Worm (Caenorhabditis elegans) whole organism, L1 larva: ENCODE measurements around the gene F13H10.5.

ENCODE experiments used
- C16A3.4 ChIP-seq: fragments of 150-350 bp; optimal IDR thresholded peaks from 2 replicates; lab custom pipeline; 2014; ENCODE audit warnings: missing biosample characterization, missing genetic modification characterization
- F16B12.6 ChIP-seq: fragments of 150-350 bp; optimal IDR thresholded peaks from 2 replicates; lab custom pipeline; 2014; ENCODE audit warnings: missing biosample characterization, missing genetic modification characterization
- alr-1 ChIP-seq: fragments of 200-800 bp; sonication (Bioruptor generic); optimal IDR thresholded peaks from 2 replicates; lab custom pipeline; 2018; ENCODE audit warnings: borderline replicate concordance, mild to moderate bottlenecking, missing genetic modification characterization, missing compliant biosample characterization
- aly-2 ChIP-seq: fragments of 150-350 bp; optimal IDR thresholded peaks from 2 replicates; lab custom pipeline; 2014; ENCODE audit warnings: missing biosample characterization, missing genetic modification characterization
- blmp-1 ChIP-seq: fragments of 150-350 bp; optimal IDR thresholded peaks from 2 replicates; lab custom pipeline; 2014; ENCODE audit warnings: missing biosample characterization, missing genetic modification characterization
- ceh-63 ChIP-seq: fragments of 200-800 bp; sonication (Bioruptor generic); optimal IDR thresholded peaks from 2 replicates; lab custom pipeline; 2018; ENCODE audit warnings: mild to moderate bottlenecking, missing genetic modification characterization, missing compliant biosample characterization
- ceh-82 ChIP-seq, 3 experiments: fragments of 150-350 bp in 1 of 3; sonication (generic microtip) in 2 of 3; optimal IDR thresholded peaks; 2 replicates each; lab custom pipeline; 2014 to 2017; ENCODE audit warnings: missing biosample characterization in 3 of 3, missing genetic modification characterization in 3 of 3
- ceh-88 ChIP-seq: fragments of 200-800 bp; sonication (Bioruptor generic); IDR thresholded peaks from 2 replicates; pipeline ENCODE4 v1.3.6; 2022; ENCODE audit warnings: missing genetic modification characterization, missing compliant biosample characterization
- ceh-90 ChIP-seq: sonication (generic microtip); optimal IDR thresholded peaks from 2 replicates; lab custom pipeline; 2016; ENCODE audit warnings: missing genetic modification characterization, missing compliant biosample characterization
- ces-1 ChIP-seq: fragments of 150-350 bp; optimal IDR thresholded peaks from 2 replicates; lab custom pipeline; 2014; ENCODE audit warnings: missing biosample characterization, missing genetic modification reagents, missing genetic modification characterization
- dpl-1 ChIP-seq, 3 experiments: fragments of 150-350 bp in 2 of 3; sonication (generic microtip) in 1 of 3; optimal IDR thresholded peaks; 2 replicates each; lab custom pipeline; 2014 to 2017; ENCODE audit warnings: missing biosample characterization in 3 of 3, missing genetic modification characterization in 3 of 3, missing genetic modification reagents in 3 of 3
- dsc-1 ChIP-seq: sonication (generic microtip); optimal IDR thresholded peaks from 2 replicates; lab custom pipeline; 2016; ENCODE audit warnings: mild to moderate bottlenecking, missing genetic modification characterization, missing compliant biosample characterization
- efl-3 ChIP-seq: fragments of 200-800 bp; sonication (Bioruptor generic); optimal IDR thresholded peaks from 2 replicates; lab custom pipeline; 2018; ENCODE audit warnings: mild to moderate bottlenecking, missing genetic modification characterization, missing compliant biosample characterization
- egl-27 ChIP-seq, 2 experiments: fragments of 150-350 bp in 1 of 2; sonication (generic microtip); optimal IDR thresholded peaks; 3 replicates each; lab custom pipeline; 2017 to 2018; ENCODE audit warnings: missing biosample characterization in 2 of 2, missing genetic modification characterization in 2 of 2, missing genetic modification reagents in 2 of 2
- elt-3 ChIP-seq, 6 experiments: fragments of 150-350 bp in 1 of 6; sonication (generic microtip); optimal IDR thresholded peaks; 2 replicates each; lab custom pipeline; 2017 to 2018; ENCODE audit warnings: missing biosample characterization in 6 of 6, missing genetic modification characterization in 6 of 6, inconsistent platforms in 1 of 6
- ets-5 ChIP-seq: fragments of 200-800 bp; sonication (Bioruptor generic); IDR thresholded peaks from 2 replicates; pipeline ENCODE4 v1.3.6; 2022; ENCODE audit warnings: missing genetic modification characterization, missing compliant biosample characterization
- fkh-10 ChIP-seq: sonication (generic microtip); optimal IDR thresholded peaks from 2 replicates; lab custom pipeline; 2017; ENCODE audit warnings: missing biosample characterization, missing genetic modification reagents, missing genetic modification characterization
- fos-1 ChIP-seq: fragments of 150-350 bp; optimal IDR thresholded peaks from 2 replicates; lab custom pipeline; 2014; ENCODE audit warnings: missing biosample characterization, missing genetic modification characterization
- grh-1 ChIP-seq: fragments of 200-800 bp; sonication (Bioruptor generic); IDR thresholded peaks from 2 replicates; pipeline ENCODE4 v1.3.6; 2022; ENCODE audit warnings: missing genetic modification reagents, missing genetic modification characterization, missing compliant biosample characterization
- hlh-17 ChIP-seq: fragments of 200-800 bp; sonication (Bioruptor generic); optimal IDR thresholded peaks from 2 replicates; lab custom pipeline; 2018; ENCODE audit warnings: missing genetic modification characterization, mild to moderate bottlenecking, missing compliant biosample characterization, moderate library complexity, borderline replicate concordance
- hlh-4 ChIP-seq: sonication (generic microtip); optimal IDR thresholded peaks from 2 replicates; lab custom pipeline; 2016; ENCODE audit warnings: mild to moderate bottlenecking, missing genetic modification characterization, missing compliant biosample characterization
- irx-1 ChIP-seq: sonication (generic microtip); optimal IDR thresholded peaks from 2 replicates; lab custom pipeline; 2016; ENCODE audit warnings: missing genetic modification characterization, missing compliant biosample characterization
- lin-15B ChIP-seq: fragments of 150-350 bp; sonication (generic microtip); optimal IDR thresholded peaks from 3 replicates; lab custom pipeline; 2014; ENCODE audit warnings: missing biosample characterization, missing genetic modification characterization
- lin-39 ChIP-seq: fragments of 150-350 bp; optimal IDR thresholded peaks from 2 replicates; lab custom pipeline; 2014; ENCODE audit warnings: missing biosample characterization, missing genetic modification reagents, missing genetic modification characterization
- lsy-2 ChIP-seq, 2 experiments: fragments of 150-350 bp; optimal IDR thresholded peaks; 2 replicates each; lab custom pipeline; 2014; ENCODE audit warnings: missing biosample characterization in 2 of 2, missing genetic modification characterization in 2 of 2
- mab-9 ChIP-seq: fragments of 200-800 bp; sonication (Bioruptor generic); IDR thresholded peaks from 2 replicates; pipeline ENCODE4 v1.3.6; 2022; ENCODE audit warnings: missing genetic modification reagents, missing genetic modification characterization, missing compliant biosample characterization
- mef-2 ChIP-seq: fragments of 150-350 bp; optimal IDR thresholded peaks from 2 replicates; lab custom pipeline; 2014; ENCODE audit warnings: missing biosample characterization, missing genetic modification characterization
- mep-1 ChIP-seq: fragments of 150-350 bp; optimal IDR thresholded peaks from 2 replicates; lab custom pipeline; 2014; ENCODE audit warnings: missing biosample characterization, missing genetic modification characterization
- nhr-11 ChIP-seq: fragments of 150-350 bp; optimal IDR thresholded peaks from 2 replicates; lab custom pipeline; 2014; ENCODE audit warnings: missing biosample characterization, missing genetic modification characterization
- nhr-12 ChIP-seq: sonication (generic microtip); optimal IDR thresholded peaks from 2 replicates; lab custom pipeline; 2017; ENCODE audit warnings: missing biosample characterization, missing genetic modification characterization
- nhr-19 ChIP-seq: fragments of 200-800 bp; sonication (Bioruptor generic); conservative IDR thresholded peaks from 2 replicates; pipeline ENCODE4 v1.3.6; 2022; ENCODE audit warnings: missing genetic modification characterization, missing compliant biosample characterization
- nhr-20 ChIP-seq: sonication (generic microtip); optimal IDR thresholded peaks from 2 replicates; lab custom pipeline; 2016; ENCODE audit warnings: mild to moderate bottlenecking, missing genetic modification characterization, missing compliant biosample characterization
- nhr-28 ChIP-seq: fragments of 150-350 bp; optimal IDR thresholded peaks from 2 replicates; lab custom pipeline; 2014; ENCODE audit warnings: missing biosample characterization, missing genetic modification characterization
- nhr-71 ChIP-seq: sonication (generic microtip); optimal IDR thresholded peaks from 2 replicates; lab custom pipeline; 2016; ENCODE audit warnings: mild to moderate bottlenecking, missing genetic modification characterization, moderate library complexity, missing compliant biosample characterization
- nhr-76 ChIP-seq: sonication (generic microtip); optimal IDR thresholded peaks from 2 replicates; lab custom pipeline; 2017; ENCODE audit warnings: missing biosample characterization, missing genetic modification characterization
- nhr-77 ChIP-seq: fragments of 150-350 bp; optimal IDR thresholded peaks from 2 replicates; lab custom pipeline; 2014; ENCODE audit warnings: missing biosample characterization, missing genetic modification characterization
- nhr-84 ChIP-seq: sonication (generic microtip); optimal IDR thresholded peaks from 2 replicates; lab custom pipeline; 2017; ENCODE audit warnings: missing biosample characterization, missing genetic modification characterization
- nhr-85 ChIP-seq: sonication (generic microtip); peaks from one replicate; lab custom pipeline; 2016; ENCODE audit warnings: missing genetic modification characterization, inconsistent platforms, missing compliant biosample characterization
- nhr-90 ChIP-seq: sonication (generic microtip); optimal IDR thresholded peaks from 2 replicates; lab custom pipeline; 2016; ENCODE audit warnings: mild to moderate bottlenecking, missing genetic modification characterization, missing compliant biosample characterization; ENCODE audit not compliant: poor library complexity
- pag-3 ChIP-seq: sonication (generic microtip); optimal IDR thresholded peaks from 2 replicates; lab custom pipeline; 2017; ENCODE audit warnings: missing genetic modification characterization, mild to moderate bottlenecking, missing compliant biosample characterization, antibody characterized with exemption, borderline replicate concordance; ENCODE audit not compliant: insufficient read depth
- pax-3 ChIP-seq: fragments of 200-800 bp; sonication (Bioruptor generic); optimal IDR thresholded peaks from 2 replicates; lab custom pipeline; 2018; ENCODE audit warnings: mild to moderate bottlenecking, missing genetic modification characterization, moderate library complexity, missing compliant biosample characterization
- rnt-1 ChIP-seq: sonication (generic microtip); optimal IDR thresholded peaks from 2 replicates; lab custom pipeline; 2016; ENCODE audit warnings: mild to moderate bottlenecking, missing genetic modification characterization, moderate library complexity, missing compliant biosample characterization
- skn-1 ChIP-seq: fragments of 150-350 bp; optimal IDR thresholded peaks from 2 replicates; lab custom pipeline; 2014; ENCODE audit warnings: missing biosample characterization, missing genetic modification characterization
- snu-23 ChIP-seq: sonication (generic microtip); optimal IDR thresholded peaks from 2 replicates; lab custom pipeline; 2016; ENCODE audit warnings: missing genetic modification characterization, missing compliant biosample characterization
- swsn-7 ChIP-seq: sonication (generic microtip); optimal IDR thresholded peaks from 2 replicates; lab custom pipeline; 2016; ENCODE audit warnings: missing genetic modification characterization, missing compliant biosample characterization
- unc-30 ChIP-seq: sonication (generic microtip); optimal IDR thresholded peaks from 2 replicates; lab custom pipeline; 2017; ENCODE audit warnings: missing biosample characterization, missing genetic modification characterization
- unc-86 ChIP-seq: sonication (generic microtip); optimal IDR thresholded peaks from 2 replicates; lab custom pipeline; 2016; ENCODE audit warnings: missing genetic modification characterization, missing compliant biosample characterization
- unc-98 ChIP-seq: fragments of 200-800 bp; sonication (Bioruptor generic); IDR thresholded peaks from 2 replicates; pipeline ENCODE4 v1.3.6; 2022; ENCODE audit warnings: missing genetic modification characterization, missing compliant biosample characterization
- xbp-1 ChIP-seq: sonication (generic microtip); optimal IDR thresholded peaks from 2 replicates; lab custom pipeline; 2016; ENCODE audit warnings: missing genetic modification characterization, missing compliant biosample characterization
- zip-4 ChIP-seq: fragments of 200-800 bp; sonication (Bioruptor generic); optimal IDR thresholded peaks from 2 replicates; lab custom pipeline; 2018; ENCODE audit warnings: mild to moderate bottlenecking, missing genetic modification characterization, moderate library complexity, missing compliant biosample characterization
- ztf-11 ChIP-seq, 2 experiments: sonication (generic microtip); optimal IDR thresholded peaks; 2 replicates each; lab custom pipeline; 2016 to 2017; ENCODE audit warnings: missing genetic modification characterization in 2 of 2, missing biosample characterization in 1 of 2, missing compliant biosample characterization in 1 of 2

Gene F13H10.5

ce11 chrIV:10970767-10971166 is 20.0 kb upstream of the F13H10.5 start:
- TF ChIP-seq nhr-76: no peak
- no peak for TF ChIP-seq ceh-88 (GFP tag; lab: Robert Waterston, UW)
- no peak for TF ChIP-seq egl-27 (tag; optimal IDR thresholded peaks at IDR 0.05; lab: Kevin White, UChicago)
- no peak for TF ChIP-seq ets-5 (GFP tag; lab: Robert Waterston, UW)
- no peak for TF ChIP-seq nhr-12 (tag; lab: Kevin White, UChicago)
- TF ChIP-seq blmp-1: no peak
- TF ChIP-seq nhr-84 (tag; lab: Kevin White, UChicago): no peak
- no peak for TF ChIP-seq ztf-11 (tag; optimal IDR thresholded peaks at IDR 0.05; lab: Kevin White, UChicago)
- no peak for TF ChIP-seq alr-1

ce11 chrIV:10971636-10972199 is 19.1 kb upstream of the F13H10.5 start:
- TF ChIP-seq ceh-82 (tag; optimal IDR thresholded peaks at IDR 0.05; lab: Kevin White, UChicago): no peak
- no peak for TF ChIP-seq nhr-84 (tag; lab: Kevin White, UChicago)
- no peak for TF ChIP-seq pag-3 (tag; lab: Kevin White, UChicago)
- peak; percentile 2 for TF ChIP-seq mep-1
- peak; percentile 98 for TF ChIP-seq nhr-85 (tag; lab: Kevin White, UChicago)
- no peak for TF ChIP-seq hlh-4
- no peak for TF ChIP-seq zip-4 (GFP tag; lab: Kevin White, UChicago)
- TF ChIP-seq efl-3 (GFP tag; lab: Kevin White, UChicago): no peak
- no peak for TF ChIP-seq nhr-12 (tag; lab: Kevin White, UChicago)
- no peak for TF ChIP-seq pax-3
- no peak for TF ChIP-seq nhr-28
- no peak for TF ChIP-seq hlh-17 (GFP tag; lab: Kevin White, UChicago)
- no peak for TF ChIP-seq ces-1 (GFP tag; lab: Kevin White, UChicago)
- TF ChIP-seq aly-2: no peak
- TF ChIP-seq nhr-19 (GFP tag; lab: Robert Waterston, UW): peak; percentile 20
- TF ChIP-seq fos-1: no peak
- TF ChIP-seq egl-27 (tag; optimal IDR thresholded peaks at IDR 0.05; lab: Kevin White, UChicago): no peak
- TF ChIP-seq irx-1 (tag; lab: Kevin White, UChicago): no peak
- no peak for TF ChIP-seq lin-39 (tag; lab: Kevin White, UChicago)
- peak; percentile 27 to 36 for TF ChIP-seq lsy-2 (tag; optimal IDR thresholded peaks at IDR 0.05; lab: Kevin White, UChicago)
- TF ChIP-seq dpl-1 (GFP tag; optimal IDR thresholded peaks at IDR 0.05; lab: Kevin White, UChicago): peak in 1 of 3 experiments; percentile 35
- no peak for TF ChIP-seq unc-98
- no peak for TF ChIP-seq xbp-1 (tag; lab: Kevin White, UChicago)
- TF ChIP-seq mab-9 (GFP tag; lab: Robert Waterston, UW): no peak
- TF ChIP-seq grh-1 (GFP tag; lab: Robert Waterston, UW): peak; percentile 80
- peak; percentile 59 for TF ChIP-seq blmp-1
- no peak for TF ChIP-seq skn-1 (tag; lab: Kevin White, UChicago)
- peak; percentile 64 for TF ChIP-seq nhr-71 (tag; lab: Kevin White, UChicago)
- no peak for TF ChIP-seq rnt-1
- no peak for TF ChIP-seq ceh-63 (GFP tag; lab: Kevin White, UChicago)
- TF ChIP-seq mef-2 (tag; lab: Kevin White, UChicago): no peak
- peak in 5 of 6 experiments; percentile 14 to 73 (median 43) for TF ChIP-seq elt-3 (tag; optimal IDR thresholded peaks at IDR 0.05; lab: Kevin White, UChicago)
- no peak for TF ChIP-seq F16B12.6 (tag; lab: Kevin White, UChicago)
- no peak for TF ChIP-seq unc-30 (tag; lab: Kevin White, UChicago)
- TF ChIP-seq nhr-20 (tag; lab: Kevin White, UChicago): peak; percentile 82
- TF ChIP-seq swsn-7 (tag; lab: Kevin White, UChicago): no peak
- TF ChIP-seq snu-23: peak; percentile 81
- peak; percentile 48 for TF ChIP-seq nhr-90 (tag; lab: Kevin White, UChicago)
- TF ChIP-seq nhr-77 (tag; lab: Kevin White, UChicago): no peak
- TF ChIP-seq dsc-1 (tag; lab: Kevin White, UChicago): no peak
- no peak for TF ChIP-seq lin-15B
- no peak for TF ChIP-seq unc-86
- no peak for TF ChIP-seq ceh-90 (tag; lab: Kevin White, UChicago)
- TF ChIP-seq C16A3.4 (tag; lab: Kevin White, UChicago): peak; percentile 14
- no peak for TF ChIP-seq fkh-10
- no peak for TF ChIP-seq nhr-11
